Worm (Caenorhabditis elegans) whole organism, L3 larva: ENCODE data around the gene hira-1.

Experiments
- eor-1 ChIP-seq, 2 experiments: fragments of 150-350 bp; optimal IDR thresholded peaks; 2 replicates each; lab custom pipeline; 2014 to 2018; ENCODE audit warnings: missing biosample characterization in 2 of 2, missing genetic modification characterization in 2 of 2
- mml-1 ChIP-seq: fragments of 150-350 bp; sonication (generic microtip); optimal IDR thresholded peaks from 3 replicates; lab custom pipeline; 2014; ENCODE audit warnings: missing biosample characterization, missing genetic modification characterization

DNA sequence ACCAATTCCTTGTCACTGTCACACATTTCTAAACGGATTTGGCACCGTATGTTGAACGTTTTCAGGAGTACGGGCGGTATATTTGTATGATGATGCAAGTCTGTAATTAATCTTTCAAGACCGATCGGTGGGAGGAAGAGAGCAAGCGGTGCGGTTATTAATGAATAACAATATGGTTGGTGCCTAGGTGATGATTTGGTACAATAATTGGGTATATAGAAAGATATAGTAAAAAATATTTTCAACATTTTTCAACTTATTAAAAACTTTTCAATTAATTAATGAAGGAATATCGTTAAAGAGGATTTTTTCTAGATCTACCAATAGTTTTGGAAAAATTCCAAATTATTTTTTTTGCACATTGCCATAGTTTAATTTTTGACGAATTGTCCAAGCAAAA, 53.6 kb downstream of the hira-1 start, which contains the start of gene cnd-1:
- no peak for TF ChIP-seq eor-1 (tag; optimal IDR thresholded peaks at IDR 0.05; lab: Kevin White, UChicago)
- TF ChIP-seq mml-1 (tag; lab: Kevin White, UChicago), result no peak
